Worm (Caenorhabditis elegans) whole organism, late embryonic: ENCODE data around the gene Y51B9A.7.

ENCODE experiments used
- C08G9.2 ChIP-seq: sonication (generic microtip); optimal IDR thresholded peaks from 2 replicates; lab custom pipeline; 2016; ENCODE audit warnings: mild to moderate bottlenecking, missing genetic modification characterization, moderate library complexity, missing compliant biosample characterization
- C38D4.7 ChIP-seq: fragments of 200-800 bp; sonication (Bioruptor generic); optimal IDR thresholded peaks from 2 replicates; lab custom pipeline; 2018; ENCODE audit warnings: mild to moderate bottlenecking, missing genetic modification characterization, moderate library complexity, missing compliant biosample characterization
- F13H6.1 ChIP-seq: sonication (generic microtip); optimal IDR thresholded peaks from 2 replicates; lab custom pipeline; 2016; ENCODE audit warnings: missing genetic modification characterization, missing compliant biosample characterization
- ama-1 ChIP-seq: fragments of 150-350 bp; optimal IDR thresholded peaks from 2 replicates; lab custom pipeline; 2014
- ceh-19 ChIP-seq: fragments of 200-800 bp; sonication (Bioruptor generic); optimal IDR thresholded peaks from 2 replicates; lab custom pipeline; 2018; ENCODE audit warnings: mild to moderate bottlenecking, missing genetic modification characterization, missing compliant biosample characterization
- ceh-2 ChIP-seq: sonication (generic microtip); optimal IDR thresholded peaks from 2 replicates; lab custom pipeline; 2016; ENCODE audit warnings: missing genotype, missing genetic modification characterization, missing compliant biosample characterization
- ceh-22 ChIP-seq: sonication (generic microtip); optimal IDR thresholded peaks from 2 replicates; lab custom pipeline; 2017; ENCODE audit warnings: missing biosample characterization, missing genetic modification characterization
- ceh-31 ChIP-seq: sonication (generic microtip); optimal IDR thresholded peaks from 2 replicates; lab custom pipeline; 2016; ENCODE audit warnings: missing genetic modification characterization, missing compliant biosample characterization
- ceh-45 ChIP-seq: fragments of 200-800 bp; sonication (Bioruptor generic); IDR thresholded peaks from 2 replicates; pipeline ENCODE4 v1.3.6; 2022; ENCODE audit warnings: missing genetic modification reagents, missing genetic modification characterization, missing compliant biosample characterization
- ceh-48 ChIP-seq: sonication (generic microtip); optimal IDR thresholded peaks from 2 replicates; lab custom pipeline; 2016; ENCODE audit warnings: missing genetic modification characterization, inconsistent platforms, missing compliant biosample characterization
- ceh-6 ChIP-seq: fragments of 200-800 bp; sonication (Bioruptor generic); optimal IDR thresholded peaks from 2 replicates; lab custom pipeline; 2018; ENCODE audit warnings: mild to moderate bottlenecking, missing genetic modification characterization, missing compliant biosample characterization
- che-1 ChIP-seq: sonication (generic microtip); optimal IDR thresholded peaks from 2 replicates; lab custom pipeline; 2016; ENCODE audit warnings: mild to moderate bottlenecking, missing genetic modification characterization, missing compliant biosample characterization
- dve-1 ChIP-seq: sonication (generic microtip); optimal IDR thresholded peaks from 2 replicates; lab custom pipeline; 2017; ENCODE audit warnings: antibody characterized with exemption, mild to moderate bottlenecking, missing genetic modification characterization, missing compliant biosample characterization
- elt-2 ChIP-seq: sonication (generic microtip); optimal IDR thresholded peaks from 2 replicates; lab custom pipeline; 2016; ENCODE audit warnings: missing genetic modification reagents, missing genetic modification characterization, missing compliant biosample characterization
- elt-4 ChIP-seq: sonication (generic microtip); optimal IDR thresholded peaks from 2 replicates; lab custom pipeline; 2016; ENCODE audit warnings: missing genetic modification characterization, missing compliant biosample characterization
- ets-4 ChIP-seq: sonication (generic microtip); optimal IDR thresholded peaks from 2 replicates; lab custom pipeline; 2016; ENCODE audit warnings: missing genetic modification characterization, missing compliant biosample characterization
- fax-1 ChIP-seq: sonication (generic microtip); optimal IDR thresholded peaks from 2 replicates; lab custom pipeline; 2016; ENCODE audit warnings: missing genotype, missing genetic modification characterization, missing compliant biosample characterization
- fkh-6 ChIP-seq: sonication (generic microtip); optimal IDR thresholded peaks from 2 replicates; lab custom pipeline; 2016; ENCODE audit warnings: missing genetic modification characterization, missing compliant biosample characterization
- gmeb-2 ChIP-seq: sonication (generic microtip); optimal IDR thresholded peaks from 2 replicates; lab custom pipeline; 2016; ENCODE audit warnings: missing genetic modification characterization, inconsistent platforms, missing compliant biosample characterization
- hlh-13 ChIP-seq: fragments of 200-800 bp; sonication (Bioruptor generic); optimal IDR thresholded peaks from 2 replicates; lab custom pipeline; 2018; ENCODE audit warnings: mild to moderate bottlenecking, missing genetic modification characterization, missing compliant biosample characterization
- hlh-15 ChIP-seq: sonication (generic microtip); optimal IDR thresholded peaks from 2 replicates; lab custom pipeline; 2016; ENCODE audit warnings: missing genetic modification characterization, missing compliant biosample characterization
- hlh-6 ChIP-seq: sonication (generic microtip); optimal IDR thresholded peaks from 2 replicates; lab custom pipeline; 2016; ENCODE audit warnings: missing genotype, missing genetic modification characterization, missing compliant biosample characterization
- hlh-8 ChIP-seq: sonication (generic microtip); optimal IDR thresholded peaks from 2 replicates; lab custom pipeline; 2016; ENCODE audit warnings: missing genotype, missing genetic modification characterization, missing compliant biosample characterization
- lin-11 ChIP-seq: fragments of 200-800 bp; sonication (Bioruptor generic); optimal IDR thresholded peaks from 2 replicates; lab custom pipeline; 2018; ENCODE audit warnings: mild to moderate bottlenecking, missing genetic modification characterization, missing compliant biosample characterization
- madf-2 ChIP-seq: sonication (generic microtip); optimal IDR thresholded peaks from 2 replicates; lab custom pipeline; 2017; ENCODE audit warnings: missing genetic modification characterization, missing compliant biosample characterization
- nhr-232 ChIP-seq: sonication (generic microtip); optimal IDR thresholded peaks from 2 replicates; lab custom pipeline; 2016; ENCODE audit warnings: missing genetic modification characterization, missing compliant biosample characterization
- npax-4 ChIP-seq: sonication (generic microtip); optimal IDR thresholded peaks from 2 replicates; lab custom pipeline; 2016; ENCODE audit warnings: missing genetic modification characterization, missing compliant biosample characterization
- odd-2 ChIP-seq: sonication (generic microtip); optimal IDR thresholded peaks from 2 replicates; lab custom pipeline; 2017; ENCODE audit warnings: antibody characterized with exemption, mild to moderate bottlenecking, missing genetic modification characterization, missing compliant biosample characterization
- pax-1 ChIP-seq: fragments of 150-350 bp; optimal IDR thresholded peaks from 2 replicates; lab custom pipeline; 2014; ENCODE audit warnings: missing biosample characterization, missing genetic modification characterization
- pha-2 ChIP-seq: sonication (generic microtip); optimal IDR thresholded peaks from 2 replicates; lab custom pipeline; 2017; ENCODE audit warnings: mild to moderate bottlenecking, missing genetic modification characterization, missing compliant biosample characterization
- rnt-1 ChIP-seq: sonication (generic microtip); optimal IDR thresholded peaks from 2 replicates; lab custom pipeline; 2016; ENCODE audit warnings: missing genetic modification characterization, missing compliant biosample characterization
- sox-2 ChIP-seq: fragments of 200-800 bp; sonication (Bioruptor generic); IDR thresholded peaks from 2 replicates; pipeline ENCODE4 v1.3.6; 2022; ENCODE audit warnings: missing genetic modification reagents, missing genetic modification characterization, missing compliant biosample characterization
- ttx-3 ChIP-seq: sonication (generic microtip); optimal IDR thresholded peaks from 2 replicates; lab custom pipeline; 2016; ENCODE audit warnings: missing genetic modification reagents, missing genetic modification characterization, missing compliant biosample characterization
- unc-55 ChIP-seq: sonication (generic microtip); optimal IDR thresholded peaks from 2 replicates; lab custom pipeline; 2017; ENCODE audit warnings: missing biosample characterization, missing genetic modification reagents, missing genetic modification characterization

The Y51B9A.7 gene

ce11 chrII:9374807-9375206, 25.0 kb upstream of the Y51B9A.7 start, which contains the start of gene C06C3.12:
Gene C06C3.12, plus strand, starts transcription at chrII:9375107.
- TF ChIP-seq lin-11 (tag; lab: Kevin White, UChicago) (no peak), elt-4 (no peak), ceh-6 (GFP tag; lab: Kevin White, UChicago) (no peak), hlh-6 (tag; lab: Kevin White, UChicago) (no peak), ceh-19 (no peak), F13H6.1 (tag; lab: Kevin White, UChicago) (no peak), ama-1 (lab: Kevin White, UChicago) (no peak), rnt-1 (tag; lab: Kevin White, UChicago) (no peak), gmeb-2 (no peak), fkh-6 (tag; lab: Kevin White, UChicago) (no peak)

ce11 chrII:9377158-9377557, 22.7 kb upstream of the Y51B9A.7 start, which contains the start of gene C06C3.10:
Gene C06C3.10, minus strand, starts transcription at chrII:9377258.
- TF ChIP-seq lin-11 (tag; lab: Kevin White, UChicago) (no peak), ceh-2 (no peak), hlh-15 (tag; lab: Kevin White, UChicago) (no peak), ttx-3 (tag; lab: Kevin White, UChicago) (no peak), hlh-13 (GFP tag; lab: Kevin White, UChicago) (no peak), unc-55 (GFP tag; lab: Kevin White, UChicago) (no peak), che-1 (tag; lab: Kevin White, UChicago) (no peak), pha-2 (tag; lab: Kevin White, UChicago) (no peak), hlh-6 (tag; lab: Kevin White, UChicago) (no peak)

- TF ChIP-seq ceh-22 (tag; lab: Kevin White, UChicago) (no peak), madf-2 (tag; lab: Kevin White, UChicago) (no peak), elt-2 (tag; lab: Kevin White, UChicago) (no peak), ama-1 (lab: Kevin White, UChicago) (no peak), fax-1 (tag; lab: Kevin White, UChicago) (no peak), sox-2 (GFP tag; lab: Robert Waterston, UW) (no peak), unc-55 (GFP tag; lab: Kevin White, UChicago) (no peak), fkh-6 (tag; lab: Kevin White, UChicago) (no peak), hlh-8 (no peak), odd-2 (tag; lab: Kevin White, UChicago) (no peak), npax-4 (tag; lab: Kevin White, UChicago) (no peak), ceh-48 (tag; lab: Kevin White, UChicago) (no peak), lin-11 (tag; lab: Kevin White, UChicago) (no peak), dve-1 (tag; lab: Kevin White, UChicago) (no peak), ttx-3 (tag; lab: Kevin White, UChicago) (no peak), ceh-31 (tag; lab: Kevin White, UChicago) (no peak)
Observed at ce11 chrII:9378174-9378573, 21.7 kb upstream of the Y51B9A.7 start.

ce11 chrII:9379796-9380195, 20.1 kb upstream of the Y51B9A.7 start, which contains the start of gene srh-48:
Gene srh-48, plus strand, starts transcription at chrII:9380096.
- TF ChIP-seq ceh-45 (GFP tag; lab: Robert Waterston, UW) (no peak), C38D4.7 (GFP tag; lab: Kevin White, UChicago) (no peak), C08G9.2 (tag; lab: Kevin White, UChicago) (no peak)

ce11 chrII:9385241-9385640, 14.6 kb upstream of the Y51B9A.7 start, which contains the start of gene C06C3.7:
Gene C06C3.7, plus strand, starts transcription at chrII:9385541.
- TF ChIP-seq ama-1 (lab: Kevin White, UChicago), result no peak
- no peak for TF ChIP-seq pax-1 (tag; lab: Kevin White, UChicago)
- TF ChIP-seq sox-2 (GFP tag; lab: Robert Waterston, UW), result no peak
- no peak for TF ChIP-seq nhr-232 (tag; lab: Kevin White, UChicago)
- no peak for TF ChIP-seq ceh-45 (GFP tag; lab: Robert Waterston, UW)
- no peak for TF ChIP-seq ceh-2
- TF ChIP-seq ets-4 (tag; lab: Kevin White, UChicago), result no peak
